Fruit fly (Drosophila melanogaster): ENCODE measurements around the gene Cad88C.
A peak's percentile ranks its signal among the peaks of the same experiment; 100 is the strongest.

Cad88C gene

dm6 chr3R:14662989-14663500 lies 32.8 kb downstream of the Cad88C start, which contains the start of the genes Rad17 and BigH1:
TSS of gene Rad17 (minus strand) at chr3R:14663197.
TSS of gene BigH1 (plus strand) at chr3R:14663450.
- TF ChIP-seq CG17801 (GFP tag; optimal IDR thresholded peaks at IDR 0.05; ENCODE audit: partially characterized antibody) = no peak

- TF ChIP-seq CG17801 (GFP tag; optimal IDR thresholded peaks at IDR 0.05; ENCODE audit: partially characterized antibody) = no peak
Observed at dm6 chr3R:14670840-14671239, 40.6 kb downstream of the Cad88C start.

- TF ChIP-seq CG17801 (GFP tag; optimal IDR thresholded peaks at IDR 0.05; ENCODE audit: partially characterized antibody) = no peak
Observed at dm6 chr3R:14672915-14673314, 42.6 kb downstream of the Cad88C start.

dm6 chr3R:14674762-14675161 lies 44.5 kb downstream of the Cad88C start:
- no peak for TF ChIP-seq CG17801 (GFP tag; optimal IDR thresholded peaks at IDR 0.05; ENCODE audit: partially characterized antibody)

dm6 chr3R:14677065-14677464 lies 46.8 kb downstream of the Cad88C start:
- TF ChIP-seq CG17801 (GFP tag; optimal IDR thresholded peaks at IDR 0.05; ENCODE audit: partially characterized antibody) = no peak

dm6 chr3R:14677814-14678213 lies 47.5 kb downstream of the Cad88C start:
- TF ChIP-seq CG17801 (GFP tag; optimal IDR thresholded peaks at IDR 0.05; ENCODE audit: partially characterized antibody) = no peak

dm6 chr3R:14679381-14680111 lies 49.3 kb downstream of the Cad88C start:
- no peak for TF ChIP-seq CG17801 (GFP tag; optimal IDR thresholded peaks at IDR 0.05; ENCODE audit: partially characterized antibody)

dm6 chr3R:14680112-14680665 lies 49.9 kb downstream of the Cad88C start:
- peak; percentile 33 for TF ChIP-seq CG17801 (GFP tag; optimal IDR thresholded peaks at IDR 0.05; ENCODE audit: partially characterized antibody)

- no peak for TF ChIP-seq CG17801 (GFP tag; optimal IDR thresholded peaks at IDR 0.05; ENCODE audit: partially characterized antibody)
Observed at dm6 chr3R:14683928-14684327, 53.6 kb downstream of the Cad88C start.

dm6 chr3R:14687296-14687695 lies 57.0 kb downstream of the Cad88C start:
- TF ChIP-seq CG17801 (GFP tag; optimal IDR thresholded peaks at IDR 0.05; ENCODE audit: partially characterized antibody) = no peak

dm6 chr3R:14690065-14690464 lies 59.8 kb downstream of the Cad88C start:
- TF ChIP-seq CG17801 (GFP tag; optimal IDR thresholded peaks at IDR 0.05; ENCODE audit: partially characterized antibody) = no peak
